Worm (Caenorhabditis elegans) whole organism, mixed stage, embryonic: Measurements from ENCODE around the gene srw-144.

Source experiments
- bed-3 ChIP-seq: fragments of 200-800 bp; sonication (Bioruptor generic); optimal IDR thresholded peaks from 3 replicates; lab custom pipeline; 2018; ENCODE audit warnings: mild to moderate bottlenecking, missing genetic modification characterization, moderate library complexity, missing compliant biosample characterization
- blmp-1 ChIP-seq: fragments of 150-350 bp; optimal IDR thresholded peaks from 2 replicates; lab custom pipeline; 2014; ENCODE audit warnings: missing biosample characterization, missing genetic modification characterization
- ceh-39 ChIP-seq: fragments of 150-350 bp; optimal IDR thresholded peaks from 2 replicates; lab custom pipeline; 2014; ENCODE audit warnings: missing biosample characterization, missing genetic modification characterization
- ceh-43 ChIP-seq: fragments of 200-800 bp; sonication (Bioruptor generic); optimal IDR thresholded peaks from 2 replicates; lab custom pipeline; 2018; ENCODE audit warnings: mild to moderate bottlenecking, missing genetic modification characterization, moderate library complexity, missing compliant biosample characterization
- ceh-83 ChIP-seq: fragments of 200-800 bp; sonication (Bioruptor generic); optimal IDR thresholded peaks from 2 replicates; lab custom pipeline; 2018; ENCODE audit warnings: mild to moderate bottlenecking, missing genetic modification characterization, missing compliant biosample characterization
- ces-1 ChIP-seq: fragments of 150-350 bp; optimal IDR thresholded peaks from 2 replicates; lab custom pipeline; 2014; ENCODE audit warnings: missing biosample characterization, missing genetic modification reagents, missing genetic modification characterization
- cnd-1 ChIP-seq: fragments of 200-800 bp; sonication (Bioruptor generic); optimal IDR thresholded peaks from 2 replicates; lab custom pipeline; 2018; ENCODE audit warnings: mild to moderate bottlenecking, missing genetic modification characterization, missing compliant biosample characterization
- drap-1 ChIP-seq: fragments of 200-800 bp; sonication (Bioruptor generic); optimal IDR thresholded peaks from 3 replicates; lab custom pipeline; 2018; ENCODE audit warnings: mild to moderate bottlenecking, missing genetic modification characterization, missing compliant biosample characterization
- elt-3 ChIP-seq: fragments of 150-350 bp; optimal IDR thresholded peaks from 2 replicates; lab custom pipeline; 2014; ENCODE audit warnings: missing biosample characterization, missing genetic modification characterization
- ham-2 ChIP-seq: fragments of 200-800 bp; sonication (Bioruptor generic); optimal IDR thresholded peaks from 2 replicates; lab custom pipeline; 2018; ENCODE audit warnings: mild to moderate bottlenecking, missing genetic modification characterization, missing compliant biosample characterization
- hlh-1 ChIP-seq: fragments of 150-350 bp; optimal IDR thresholded peaks from 2 replicates; lab custom pipeline; 2014; ENCODE audit warnings: missing biosample characterization, missing genetic modification reagents, missing genetic modification characterization
- lin-13 ChIP-seq: fragments of 150-350 bp; optimal IDR thresholded peaks from 2 replicates; lab custom pipeline; 2014; ENCODE audit warnings: missing biosample characterization, missing genetic modification characterization
- mab-5 ChIP-seq: fragments of 150-350 bp; optimal IDR thresholded peaks from 2 replicates; lab custom pipeline; 2014; ENCODE audit warnings: missing biosample characterization, missing genetic modification characterization
- mep-1 ChIP-seq: fragments of 150-350 bp; optimal IDR thresholded peaks from 2 replicates; lab custom pipeline; 2017; ENCODE audit warnings: missing biosample characterization, missing genetic modification reagents, missing genetic modification characterization, inconsistent platforms
- mls-2 ChIP-seq: sonication (generic microtip); optimal IDR thresholded peaks from 2 replicates; lab custom pipeline; 2016; ENCODE audit warnings: mild to moderate bottlenecking, missing genetic modification characterization, moderate library complexity, missing compliant biosample characterization
- nhr-12 ChIP-seq: fragments of 150-350 bp; optimal IDR thresholded peaks from 2 replicates; lab custom pipeline; 2014; ENCODE audit warnings: missing biosample characterization, missing genetic modification characterization
- nhr-2 ChIP-seq: fragments of 150-350 bp; optimal IDR thresholded peaks from 2 replicates; lab custom pipeline; 2014; ENCODE audit warnings: missing biosample characterization, missing genetic modification characterization
- nhr-237 ChIP-seq: fragments of 150-350 bp; optimal IDR thresholded peaks from 2 replicates; lab custom pipeline; 2014; ENCODE audit warnings: missing biosample characterization, missing genetic modification characterization
- nhr-76 ChIP-seq: sonication (generic microtip); optimal IDR thresholded peaks from 2 replicates; lab custom pipeline; 2017; ENCODE audit warnings: missing biosample characterization, missing genetic modification characterization
- pha-4 ChIP-seq: fragments of 150-350 bp; optimal IDR thresholded peaks from 2 replicates; lab custom pipeline; 2018; ENCODE audit warnings: missing biosample characterization, missing genetic modification reagents, missing genetic modification characterization
- sem-2 ChIP-seq: fragments of 200-800 bp; sonication (Bioruptor generic); optimal IDR thresholded peaks from 2 replicates; lab custom pipeline; 2018; ENCODE audit warnings: mild to moderate bottlenecking, missing genetic modification characterization, missing compliant biosample characterization
- snpc-4 ChIP-seq: fragments of 150-350 bp; optimal IDR thresholded peaks from 2 replicates; lab custom pipeline; 2014; ENCODE audit warnings: missing biosample characterization, missing genetic modification characterization
- sptf-1 ChIP-seq: sonication (generic microtip); optimal IDR thresholded peaks from 2 replicates; lab custom pipeline; 2017; ENCODE audit warnings: mild to moderate bottlenecking, missing genetic modification characterization, moderate library complexity, missing compliant biosample characterization
- tbx-8 ChIP-seq: fragments of 200-800 bp; sonication (Bioruptor generic); optimal IDR thresholded peaks from 2 replicates; lab custom pipeline; 2018; ENCODE audit warnings: mild to moderate bottlenecking, missing genetic modification characterization, moderate library complexity, missing compliant biosample characterization
- unc-120 ChIP-seq: sonication (generic microtip); optimal IDR thresholded peaks from 2 replicates; lab custom pipeline; 2017; ENCODE audit warnings: missing genetic modification characterization, missing compliant biosample characterization; ENCODE audit not compliant: poor library complexity, severe bottlenecking
- unc-39 ChIP-seq: fragments of 150-350 bp; optimal IDR thresholded peaks from 2 replicates; lab custom pipeline; 2014; ENCODE audit warnings: missing biosample characterization, missing genetic modification characterization
- unc-62 ChIP-seq: fragments of 150-350 bp; optimal IDR thresholded peaks from 2 replicates; lab custom pipeline; 2014; ENCODE audit warnings: missing biosample characterization, missing genetic modification reagents, missing genetic modification characterization
- zip-8 ChIP-seq: fragments of 150-350 bp; optimal IDR thresholded peaks from 2 replicates; lab custom pipeline; 2014; ENCODE audit warnings: missing biosample characterization, missing genetic modification characterization
- ztf-11 ChIP-seq: fragments of 150-350 bp; optimal IDR thresholded peaks from 2 replicates; lab custom pipeline; 2014; ENCODE audit warnings: missing biosample characterization, missing genetic modification characterization

The srw-144 gene

ce11 chrV:2913948-2914347, 46.8 kb downstream of the srw-144 start, which contains the start of gene srh-146:
TSS of gene srh-146 (plus strand) at chrV:2914248.
- TF ChIP-seq tbx-8 (GFP tag; lab: Kevin White, UChicago) (no peak), sptf-1 (tag; lab: Kevin White, UChicago) (no peak), ceh-43 (GFP tag; lab: Kevin White, UChicago) (no peak), mab-5 (tag; lab: Kevin White, UChicago) (no peak), pha-4 (no peak), ztf-11 (tag; lab: Kevin White, UChicago) (no peak), elt-3 (tag; lab: Kevin White, UChicago) (no peak), ces-1 (GFP tag; lab: Kevin White, UChicago) (no peak), ham-2 (GFP tag; lab: Kevin White, UChicago) (no peak), unc-62 (GFP tag; lab: Kevin White, UChicago) (no peak), mep-1 (tag; lab: Kevin White, UChicago) (no peak), drap-1 (no peak), unc-120 (tag; lab: Kevin White, UChicago) (no peak), nhr-76 (tag; lab: Kevin White, UChicago) (no peak), cnd-1 (no peak), zip-8 (no peak)
- TF ChIP-seq, all 35 proteins: peak for 0

ce11 chrV:2912901-2913300, 47.9 kb downstream of the srw-144 start, which contains the start of gene C31B8.9:
TSS of gene C31B8.9 (minus strand) at chrV:2913001.
- TF ChIP-seq mab-5 (tag; lab: Kevin White, UChicago) (no peak), drap-1 (no peak), snpc-4 (tag; lab: Kevin White, UChicago) (no peak), ceh-43 (GFP tag; lab: Kevin White, UChicago) (no peak), ceh-83 (GFP tag; lab: Kevin White, UChicago) (no peak), unc-39 (no peak), ham-2 (GFP tag; lab: Kevin White, UChicago) (no peak), tbx-8 (GFP tag; lab: Kevin White, UChicago) (no peak), nhr-76 (tag; lab: Kevin White, UChicago) (no peak), nhr-12 (no peak), unc-62 (GFP tag; lab: Kevin White, UChicago) (no peak)

- TF ChIP-seq nhr-2 (tag; lab: Kevin White, UChicago) (no peak), nhr-12 (no peak), cnd-1 (no peak), ham-2 (GFP tag; lab: Kevin White, UChicago) (no peak), hlh-1 (tag; lab: Kevin White, UChicago) (no peak), mab-5 (tag; lab: Kevin White, UChicago) (no peak), ceh-39 (tag; lab: Kevin White, UChicago) (no peak), lin-13 (tag; lab: Kevin White, UChicago) (no peak), mep-1 (tag; lab: Kevin White, UChicago) (no peak), unc-62 (GFP tag; lab: Kevin White, UChicago) (no peak), mls-2 (tag; lab: Kevin White, UChicago) (no peak), zip-8 (no peak), sptf-1 (tag; lab: Kevin White, UChicago) (no peak), ces-1 (GFP tag; lab: Kevin White, UChicago) (no peak), nhr-237 (tag; lab: Kevin White, UChicago) (no peak), sem-2 (GFP tag; lab: Kevin White, UChicago) (no peak), elt-3 (tag; lab: Kevin White, UChicago) (no peak), bed-3 (GFP tag; lab: Kevin White, UChicago) (no peak), blmp-1 (tag; lab: Kevin White, UChicago) (no peak), pha-4 (no peak)
- TF ChIP-seq, all 35 proteins: peak for 0
Observed at ce11 chrV:2909525-2909924, 51.3 kb downstream of the srw-144 start, which contains the start of gene zmp-3. TSS of gene zmp-3 (minus strand) at chrV:2909625.
